Fruit fly (Drosophila melanogaster): ENCODE results near the gene CG14143.
A peak's percentile ranks its signal among the peaks of the same experiment; 100 is the strongest.

CG14143 gene

dm6 chr3L:11118627-11119395, 16.0 kb upstream of the CG14143 start (continued):
- TF ChIP-seq Sox100B (GFP tag; optimal IDR thresholded peaks at IDR 0.05) (peak; percentile 72), CG33557 (GFP tag; optimal IDR thresholded peaks at IDR 0.05) (peak; percentile 85), grau (tag; optimal IDR thresholded peaks at IDR 0.05) (peak; percentile 38), CG16813 (GFP tag; IDR thresholded peaks at IDR 0.05; ENCODE audit: partially characterized antibody) (no peak), jumu (GFP tag; optimal IDR thresholded peaks at IDR 0.05) (peak; percentile 39), kay (GFP tag; optimal IDR thresholded peaks at IDR 0.05) (peak; percentile 5), CG4820 (GFP tag; optimal IDR thresholded peaks at IDR 0.05) (no peak), CG10979 (tag; optimal IDR thresholded peaks at IDR 0.05) (peak; percentile 26), CkIIα-i1 (GFP tag; IDR thresholded peaks at IDR 0.05) (no peak), dan (GFP tag; IDR thresholded peaks at IDR 0.05) (no peak), CG7372 (GFP tag; IDR thresholded peaks at IDR 0.05) (no peak), bigmax (GFP tag; optimal IDR thresholded peaks at IDR 0.05) (peak; percentile 58), sim (GFP tag; IDR thresholded peaks at IDR 0.05) (peak; percentile 77), Awh (GFP tag; IDR thresholded peaks at IDR 0.05) (peak; percentile 67; the same call in 1 of the 2 replicates), corto (GFP tag; optimal IDR thresholded peaks at IDR 0.05) (peak; percentile 74), hth (optimal IDR thresholded peaks at IDR 0.05) (no peak), CG7987 (GFP tag; optimal IDR thresholded peaks at IDR 0.05) (peak; percentile 89), Doc3 (GFP tag; IDR thresholded peaks at IDR 0.05; ENCODE audit: partially characterized antibody) (peak; percentile 43; the same call in 1 of the 3 replicates), dmrt99B (tag; optimal IDR thresholded peaks at IDR 0.05) (peak; percentile 56), NC2β (GFP tag; optimal IDR thresholded peaks at IDR 0.05) (peak; percentile 81), fd96Cb (tag; optimal IDR thresholded peaks at IDR 0.05) (no peak), CG15514 (GFP tag; optimal IDR thresholded peaks at IDR 0.05) (peak; percentile 73), mirr (GFP tag; optimal IDR thresholded peaks at IDR 0.05) (peak; percentile 96), aop (GFP tag; IDR thresholded peaks at IDR 0.05) (no peak), cato (GFP tag; optimal IDR thresholded peaks at IDR 0.05; ENCODE audit: borderline replicate concordance) (no peak), h (optimal IDR thresholded peaks at IDR 0.05) (no peak), GATAe (GFP tag; conservative IDR thresholded peaks at IDR 0.05) (no peak), CG2875 (GFP tag; optimal IDR thresholded peaks at IDR 0.05) (peak; percentile 84), fru (optimal IDR thresholded peaks at IDR 0.05) (no peak), CG1792 (GFP tag; optimal IDR thresholded peaks at IDR 0.05) (peak; percentile 69), CG14667 (GFP tag; IDR thresholded peaks at IDR 0.05) (no peak), unpg (GFP tag; optimal IDR thresholded peaks at IDR 0.05) (peak; percentile 61), Taf1 (GFP tag; IDR thresholded peaks at IDR 0.05) (no peak), CG8944 (GFP tag; optimal IDR thresholded peaks at IDR 0.05) (peak; percentile 37), CG13894 (tag; optimal IDR thresholded peaks at IDR 0.05) (peak; percentile 81), slou (GFP tag; optimal IDR thresholded peaks at IDR 0.05) (peak; percentile 22), CG12391 (tag; optimal IDR thresholded peaks at IDR 0.05) (peak; percentile 29), C15 (GFP tag; IDR thresholded peaks at IDR 0.05) (0 out of 3 replicates have a peak, but pooled peaks have one; percentile 66), Oli (tag; optimal IDR thresholded peaks at IDR 0.05) (no peak), Poxn (GFP tag; IDR thresholded peaks at IDR 0.05) (no peak), Tbp (GFP tag; optimal IDR thresholded peaks at IDR 0.05) (no peak), Abd-B (GFP tag; optimal IDR thresholded peaks at IDR 0.05) (no peak), CG8290 (GFP tag; optimal IDR thresholded peaks at IDR 0.05) (peak; percentile 43), CG8290 (tag; optimal IDR thresholded peaks at IDR 0.05) (peak; percentile 87 to 88), Bdp1 (GFP tag; optimal IDR thresholded peaks at IDR 0.05) (peak; percentile 4), CG7963 (GFP tag; IDR thresholded peaks at IDR 0.05; ENCODE audit: partially characterized antibody) (no peak), bsh (GFP tag; optimal IDR thresholded peaks at IDR 0.05) (peak; percentile 52 to 66), crol (GFP tag; IDR thresholded peaks at IDR 0.05) (0 out of 2 replicates have a peak, but pooled peaks have one; percentile 11), Atf6 (GFP tag; IDR thresholded peaks at IDR 0.05) (peak; percentile 81), caup (GFP tag; optimal IDR thresholded peaks at IDR 0.05; ENCODE audit: severe bottlenecking) (peak; percentile 86)

Measured in whole organism, embryonic.